Fruit fly (Drosophila melanogaster) whole organism, embryonic: Measurements from ENCODE around the gene Tpr2.

ENCODE experiments used
- Bgb ChIP-seq: fragments of 200-800 bp; sonication (Bioruptor generic); IDR thresholded peaks from 2 replicates; pipeline ENCODE4 v1.3.6; 2022; ENCODE audit warnings: missing biosample characterization, missing genetic modification characterization; ENCODE audit not compliant: partially characterized antibody
- CG12769 ChIP-seq: fragments of 200-800 bp; sonication (Bioruptor generic); optimal IDR thresholded peaks from 2 replicates; lab custom pipeline; 2019; ENCODE audit warnings: missing biosample characterization, mild to moderate bottlenecking, missing genetic modification characterization, moderate library complexity
- CG13287 ChIP-seq: fragments of 200-800 bp; sonication (Bioruptor generic); IDR thresholded peaks from 2 replicates; pipeline ENCODE4 v1.3.6; 2022; ENCODE audit warnings: missing biosample characterization, missing genetic modification characterization; ENCODE audit not compliant: partially characterized antibody
- CG13775 ChIP-seq: fragments of 200-800 bp; sonication (Bioruptor generic); optimal IDR thresholded peaks from 3 replicates; lab custom pipeline; 2017; ENCODE audit warnings: missing biosample characterization, mild to moderate bottlenecking, missing genetic modification characterization
- CG13894 ChIP-seq: fragments of 200-800 bp; sonication (Bioruptor generic); optimal IDR thresholded peaks from 3 replicates; lab custom pipeline; 2018; ENCODE audit warnings: missing biosample characterization, mild to moderate bottlenecking, missing genetic modification characterization, moderate library complexity
- CG14050 ChIP-seq: fragments of 200-800 bp; sonication (Bioruptor generic); IDR thresholded peaks from 3 replicates; pipeline ENCODE4 v1.3.6; 2022; ENCODE audit warnings: missing biosample characterization, missing genetic modification characterization
- CG15269 ChIP-seq: fragments of 200-800 bp; sonication (Bioruptor generic); optimal IDR thresholded peaks from 2 replicates; lab custom pipeline; 2018; ENCODE audit warnings: missing biosample characterization, mild to moderate bottlenecking, missing genetic modification characterization, moderate library complexity
- CG1602 ChIP-seq: fragments of 200-800 bp; sonication (Bioruptor generic); optimal IDR thresholded peaks from 3 replicates; lab custom pipeline; 2016; ENCODE audit warnings: missing biosample characterization, missing genetic modification characterization
- CG32532 ChIP-seq: fragments of 200-800 bp; sonication (Bioruptor generic); IDR thresholded peaks from 2 replicates; pipeline ENCODE4 v1.3.6; 2022; ENCODE audit warnings: missing biosample characterization, missing genetic modification characterization
- CG32772 ChIP-seq: fragments of 200-800 bp; sonication (Bioruptor generic); IDR thresholded peaks from 2 replicates; pipeline ENCODE4 v1.3.6; 2022; ENCODE audit warnings: missing biosample characterization, missing genetic modification characterization
- CG34376 ChIP-seq: fragments of 200-800 bp; sonication (Bioruptor generic); optimal IDR thresholded peaks from 2 replicates; lab custom pipeline; 2018; ENCODE audit warnings: missing biosample characterization, mild to moderate bottlenecking, missing genetic modification characterization
- CG3847 ChIP-seq: fragments of 200-800 bp; sonication (Bioruptor generic); IDR thresholded peaks from 2 replicates; pipeline ENCODE4 v1.3.6; 2022; ENCODE audit warnings: missing biosample characterization, missing genetic modification characterization
- CG4404 ChIP-seq: fragments of 200-800 bp; sonication (Bioruptor generic); IDR thresholded peaks from 2 replicates; pipeline ENCODE4 v1.3.6; 2022; ENCODE audit warnings: missing biosample characterization, missing genetic modification characterization
- CG6175 ChIP-seq: fragments of 200-800 bp; sonication (Bioruptor generic); IDR thresholded peaks from 3 replicates; pipeline ENCODE4 v1.3.6; 2022; ENCODE audit warnings: missing biosample characterization, missing genetic modification characterization
- CG6254 ChIP-seq: fragments of 200-800 bp; sonication (Bioruptor generic); optimal IDR thresholded peaks from 3 replicates; lab custom pipeline; 2017; ENCODE audit warnings: mild to moderate bottlenecking, missing biosample characterization, missing genetic modification reagents, missing genetic modification characterization
- CG6813 ChIP-seq: fragments of 200-800 bp; sonication (Bioruptor generic); optimal IDR thresholded peaks from 2 replicates; lab custom pipeline; 2017; ENCODE audit warnings: missing biosample characterization, missing genetic modification characterization, mild to moderate bottlenecking, moderate library complexity, missing genetic modification reagents
- CG8290 ChIP-seq, 3 experiments: fragments of 200-800 bp; sonication (Bioruptor generic); optimal IDR thresholded peaks; 2 replicates each; lab custom pipeline; 2016 to 2019; ENCODE audit warnings: missing biosample characterization in 3 of 3, missing genetic modification characterization in 3 of 3, mild to moderate bottlenecking in 2 of 3, moderate library complexity in 1 of 3
- Chrac-16 ChIP-seq: fragments of 200-800 bp; sonication (Bioruptor generic); optimal IDR thresholded peaks from 3 replicates; lab custom pipeline; 2016; ENCODE audit warnings: missing biosample characterization, missing genetic modification characterization
- Deaf1 ChIP-seq: fragments of 200-800 bp; optimal IDR thresholded peaks from 3 replicates; lab custom pipeline; 2019; ENCODE audit warnings: missing biosample characterization, mild to moderate bottlenecking, missing genetic modification characterization, moderate library complexity
- Dll ChIP-seq: fragments of 200-800 bp; sonication (Bioruptor generic); IDR thresholded peaks from 4 replicates; pipeline ENCODE4 v1.3.6; 2022; ENCODE audit warnings: missing biosample characterization, missing genetic modification characterization; ENCODE audit not compliant: partially characterized antibody
- Fer1 ChIP-seq: fragments of 200-800 bp; sonication (Bioruptor generic); optimal IDR thresholded peaks from 2 replicates; lab custom pipeline; 2017; ENCODE audit warnings: missing biosample characterization, mild to moderate bottlenecking, missing genetic modification characterization
- Hr3 ChIP-seq: fragments of 200-800 bp; sonication (Bioruptor generic); optimal IDR thresholded peaks from 3 replicates; lab custom pipeline; 2016; ENCODE audit warnings: missing biosample characterization, missing genetic modification characterization
- MTF-1 ChIP-seq: fragments of 200-800 bp; sonication (Bioruptor generic); optimal IDR thresholded peaks from 2 replicates; lab custom pipeline; 2018; ENCODE audit warnings: missing biosample characterization, mild to moderate bottlenecking, missing genetic modification characterization, borderline replicate concordance
- Mad ChIP-seq: fragments of 200-800 bp; sonication (Bioruptor generic); optimal IDR thresholded peaks from 2 replicates; lab custom pipeline; 2016; ENCODE audit warnings: missing biosample characterization, missing genetic modification characterization
- Med ChIP-seq: fragments of 200-800 bp; sonication (Bioruptor generic); peaks from one replicate; lab custom pipeline; 2016; ENCODE audit warnings: missing biosample characterization, missing genetic modification characterization, mild to moderate bottlenecking, inconsistent platforms, moderate library complexity
- NC2β ChIP-seq: fragments of 200-800 bp; sonication (Bioruptor generic); optimal IDR thresholded peaks from 2 replicates; lab custom pipeline; 2016; ENCODE audit warnings: missing biosample characterization, missing genetic modification characterization
- Taf1 ChIP-seq: fragments of 200-800 bp; sonication (Bioruptor generic); IDR thresholded peaks from 2 replicates; pipeline ENCODE4 v1.3.6; 2022; ENCODE audit warnings: missing biosample characterization, missing genetic modification characterization
- Tbp ChIP-seq: fragments of >200 bp; optimal IDR thresholded peaks from 2 replicates; lab custom pipeline; 2018; ENCODE audit warnings: missing biosample characterization, missing genetic modification characterization
- Trl ChIP-seq, 3 experiments: fragments of >200 bp in 2 of 3; fragments of 200-800 bp in 1 of 3; sonication (Bioruptor generic) in 1 of 3; optimal IDR thresholded peaks; 2 replicates in 1 of 3; 3 replicates in 2 of 3; lab custom pipeline; 2016 to 2017; ENCODE audit warnings: missing biosample characterization in 1 of 3, missing genetic modification characterization in 1 of 3
- chinmo ChIP-seq: fragments of 200-800 bp; sonication (Bioruptor generic); IDR thresholded peaks from 4 replicates; pipeline ENCODE4 v1.3.6; 2022; ENCODE audit warnings: missing biosample characterization, missing genetic modification characterization; ENCODE audit not compliant: partially characterized antibody
- croc ChIP-seq: fragments of 200-800 bp; sonication (Bioruptor generic); conservative IDR thresholded peaks from 3 replicates; pipeline ENCODE4 v1.3.6; 2022; ENCODE audit warnings: missing biosample characterization, missing genetic modification characterization
- crol ChIP-seq: fragments of 200-800 bp; sonication (Bioruptor generic); IDR thresholded peaks from 2 replicates; pipeline ENCODE4 v1.3.6; 2022; ENCODE audit warnings: missing biosample characterization, missing genetic modification characterization
- cwo ChIP-seq: fragments of 200-800 bp; sonication (Bioruptor generic); optimal IDR thresholded peaks from 3 replicates; lab custom pipeline; 2017; ENCODE audit warnings: missing biosample characterization, missing genetic modification characterization, mild to moderate bottlenecking, moderate library complexity, missing genetic modification reagents
- dati ChIP-seq: fragments of 200-800 bp; sonication (Bioruptor generic); IDR thresholded peaks from 2 replicates; pipeline ENCODE4 v1.3.6; 2022; ENCODE audit warnings: missing biosample characterization, missing genetic modification characterization
- dpn ChIP-seq, 2 experiments: fragments of 200-800 bp; sonication (Bioruptor generic); optimal IDR thresholded peaks; 3 replicates each; lab custom pipeline; 2016; ENCODE audit warnings: missing biosample characterization in 2 of 2, missing genetic modification characterization in 2 of 2
- fd3F ChIP-seq: fragments of 200-800 bp; sonication (Bioruptor generic); optimal IDR thresholded peaks from 2 replicates; lab custom pipeline; 2018; ENCODE audit warnings: missing biosample characterization, mild to moderate bottlenecking, missing genetic modification characterization, moderate library complexity
- gsb ChIP-seq: fragments of 200-800 bp; sonication (Bioruptor generic); IDR thresholded peaks from 2 replicates; pipeline ENCODE4 v1.3.6; 2022; ENCODE audit warnings: missing biosample characterization, missing genetic modification characterization
- lab ChIP-seq: fragments of 200-800 bp; sonication (Bioruptor generic); optimal IDR thresholded peaks from 3 replicates; lab custom pipeline; 2017; ENCODE audit warnings: missing biosample characterization, missing genetic modification characterization, mild to moderate bottlenecking, moderate library complexity, missing genetic modification reagents
- salm ChIP-seq: fragments of 200-800 bp; sonication (Bioruptor generic); optimal IDR thresholded peaks from 2 replicates; lab custom pipeline; 2018; ENCODE audit warnings: missing biosample characterization, mild to moderate bottlenecking, missing genetic modification characterization
- sens-2 ChIP-seq: fragments of 200-800 bp; sonication (Bioruptor generic); IDR thresholded peaks from 2 replicates; pipeline ENCODE4 v1.3.6; 2022; ENCODE audit warnings: missing biosample characterization, missing genetic modification characterization
- seq ChIP-seq: fragments of 200-800 bp; sonication (Bioruptor generic); IDR thresholded peaks from 2 replicates; pipeline ENCODE4 v1.3.6; 2022; ENCODE audit warnings: missing biosample characterization, missing genetic modification characterization
- so ChIP-seq: fragments of 200-800 bp; sonication (Bioruptor generic); IDR thresholded peaks from 3 replicates; pipeline ENCODE4 v1.3.6; 2022; ENCODE audit warnings: missing biosample characterization, missing genetic modification characterization
- sug ChIP-seq: fragments of 200-800 bp; optimal IDR thresholded peaks from 2 replicates; lab custom pipeline; 2019; ENCODE audit warnings: missing biosample characterization, mild to moderate bottlenecking, missing genetic modification characterization, moderate library complexity
- tgo ChIP-seq: fragments of 200-800 bp; sonication (Bioruptor generic); IDR thresholded peaks from 3 replicates; pipeline ENCODE4 v1.3.6; 2022; ENCODE audit warnings: missing biosample characterization, missing genetic modification characterization
- unpg ChIP-seq: fragments of 200-800 bp; sonication (Bioruptor generic); optimal IDR thresholded peaks from 3 replicates; lab custom pipeline; 2018; ENCODE audit warnings: missing biosample characterization, mild to moderate bottlenecking, missing genetic modification characterization, moderate library complexity
- wek ChIP-seq: fragments of 200-800 bp; sonication (Bioruptor generic); optimal IDR thresholded peaks from 3 replicates; lab custom pipeline; 2018; ENCODE audit warnings: missing biosample characterization, mild to moderate bottlenecking, missing genetic modification characterization, moderate library complexity

Gene Tpr2

DNA sequence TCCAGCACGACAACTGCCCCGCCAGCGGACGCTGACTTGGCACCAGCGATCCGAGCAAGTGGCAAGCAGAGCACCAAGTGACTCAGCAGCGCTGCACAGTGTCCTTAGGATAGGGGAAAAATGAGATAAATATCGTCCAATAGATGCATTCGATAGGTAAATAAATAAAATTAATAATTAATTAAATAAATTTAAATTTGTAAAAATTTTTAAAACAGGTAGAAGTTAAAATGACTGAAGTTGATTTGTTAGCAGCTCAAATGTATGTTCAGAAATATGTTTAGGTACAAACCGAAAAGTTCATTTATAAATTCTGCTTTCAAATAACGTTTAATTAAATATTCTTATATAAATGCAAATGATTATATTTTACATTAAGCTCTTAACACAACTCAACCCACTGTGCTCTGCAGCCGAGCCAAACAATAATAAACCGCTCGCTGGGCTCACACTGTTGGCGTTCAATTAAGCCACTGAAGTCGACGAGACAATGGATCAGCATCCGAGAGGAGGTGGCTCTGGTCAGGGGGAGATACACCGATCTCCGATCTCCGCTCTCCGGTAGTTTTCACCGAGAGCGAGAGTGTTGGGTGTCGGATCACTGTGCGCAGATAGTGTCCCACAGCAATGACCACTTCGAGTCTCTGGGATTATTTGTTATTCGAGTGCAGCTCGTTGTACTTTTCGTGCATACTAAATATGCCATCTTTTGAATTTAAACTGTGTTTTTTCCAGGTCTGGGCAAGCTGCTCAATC is 42.7 kb upstream of the Tpr2 start, which contains the start of gene CG5888 (continued):
- TF ChIP-seq fd3F, result peak; percentile 2
- TF ChIP-seq Chrac-16 (GFP tag; lab: Kevin White, UChicago), result peak; percentile 51
- peak; percentile 69 for TF ChIP-seq croc (GFP tag; lab: Robert Waterston, UW)
- TF ChIP-seq Hr3 (GFP tag; lab: Kevin White, UChicago), result peak; percentile 77
- peak; percentile 83 for TF ChIP-seq seq (GFP tag; lab: Robert Waterston, UW)
- TF ChIP-seq Dll (GFP tag; lab: Robert Waterston, UW), result 0 out of 4 replicates have a peak, but pooled peaks have one; percentile 30
- TF ChIP-seq Mad (GFP tag; lab: Kevin White, UChicago), result no peak
- TF ChIP-seq dpn (GFP tag; optimal IDR thresholded peaks at IDR 0.05; lab: Kevin White, UChicago), result peak in 1 of 2 experiments; percentile 62
- peak; percentile 4 for TF ChIP-seq Fer1
- peak; percentile 65 for TF ChIP-seq CG3847 (GFP tag; lab: Robert Waterston, UW)
- TF ChIP-seq tgo (GFP tag; lab: Robert Waterston, UW), result peak; percentile 81
- peak; percentile 74; the same call in 2 of the 3 replicates for TF ChIP-seq so (GFP tag; lab: Robert Waterston, UW)
- TF ChIP-seq CG6254 (GFP tag; lab: Kevin White, UChicago), result peak; percentile 51
- peak; percentile 59 for TF ChIP-seq CG32772
- peak; percentile 51 for TF ChIP-seq salm
- TF ChIP-seq CG14050 (GFP tag; lab: Robert Waterston, UW), result peak; percentile 46
- TF ChIP-seq sens-2 (GFP tag; lab: Robert Waterston, UW), result peak; percentile 45; the same call in 1 of the 2 replicates
- TF ChIP-seq gsb (GFP tag; lab: Robert Waterston, UW), result peak; percentile 51; the same call in 1 of the 2 replicates
- peak; percentile 54; the same call in 1 of the 2 replicates for TF ChIP-seq CG32532 (GFP tag; lab: Robert Waterston, UW)
- TF ChIP-seq unpg (GFP tag; lab: Kevin White, UChicago), result peak; percentile 72
- TF ChIP-seq CG6175 (GFP tag; lab: Robert Waterston, UW), result peak; percentile 65; the same call in 2 of the 3 replicates
- TF ChIP-seq CG4404 (GFP tag; lab: Robert Waterston, UW), result peak; percentile 75

DNA sequence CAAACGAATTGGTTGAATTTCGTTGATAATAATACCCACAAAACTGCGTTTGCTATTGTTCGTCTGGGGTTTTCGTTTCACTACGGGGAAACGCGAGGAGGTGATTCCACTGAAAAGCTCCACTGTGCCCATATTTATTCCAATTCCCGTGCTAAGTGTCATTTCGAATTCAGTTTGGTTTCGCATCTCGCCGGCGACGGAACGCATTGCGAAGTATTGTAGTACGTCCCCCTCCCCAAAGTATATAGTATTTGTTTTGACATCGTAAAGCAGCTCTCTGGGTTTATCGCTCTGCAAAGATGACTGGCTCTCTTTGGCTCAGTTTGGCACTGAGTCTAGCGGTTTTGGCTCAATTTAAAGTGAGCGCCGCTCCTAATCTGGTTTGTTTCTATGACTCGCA is 40.4 kb upstream of the Tpr2 start, which contains the start of gene Idgf3:
Gene Idgf3 (plus strand): TSS at position 17 of the 400 bp plus-strand sequence.
- TF ChIP-seq sug (tag; lab: Kevin White, UChicago), result peak; percentile 56
- TF ChIP-seq Taf1 (GFP tag; lab: Robert Waterston, UW), result 0 out of 2 replicates have a peak, but pooled peaks have one; percentile 27
- peak; percentile 33; the same call in 1 of the 2 replicates for TF ChIP-seq CG13287 (GFP tag; lab: Robert Waterston, UW)
- peak; percentile 35 for TF ChIP-seq CG15269 (tag; lab: Kevin White, UChicago)
- TF ChIP-seq CG8290 (GFP tag; optimal IDR thresholded peaks at IDR 0.05; lab: Kevin White, UChicago), result no peak
- TF ChIP-seq CG8290 (tag; optimal IDR thresholded peaks at IDR 0.05; lab: Kevin White, UChicago), result peak in 1 of 2 experiments; percentile 33
- TF ChIP-seq CG1602, result no peak
- TF ChIP-seq Deaf1 (tag; lab: Kevin White, UChicago), result peak; percentile 54
- TF ChIP-seq MTF-1 (GFP tag; lab: Kevin White, UChicago), result no peak
- no peak; the same call in 1 of the 2 replicates for TF ChIP-seq CG32532 (GFP tag; lab: Robert Waterston, UW)
- TF ChIP-seq wek, result no peak
- no peak for TF ChIP-seq dati
- TF ChIP-seq Bgb (GFP tag; lab: Robert Waterston, UW), result 0 out of 2 replicates have a peak, but pooled peaks have one; percentile 33
- TF ChIP-seq Med (GFP tag; lab: Kevin White, UChicago), result peak; percentile 58
- peak; percentile 10 for TF ChIP-seq cwo (GFP tag; lab: Kevin White, UChicago)
- peak; percentile 15 for TF ChIP-seq CG6813 (GFP tag; lab: Kevin White, UChicago)
- TF ChIP-seq chinmo (GFP tag; lab: Robert Waterston, UW), result peak; percentile 93
- no peak for TF ChIP-seq Tbp (GFP tag; lab: Kevin White, UChicago)
- TF ChIP-seq CG34376 (GFP tag; lab: Kevin White, UChicago), result peak; percentile 90
- peak; percentile 9 for TF ChIP-seq lab (GFP tag; lab: Kevin White, UChicago)
- TF ChIP-seq NC2β (GFP tag; lab: Kevin White, UChicago), result no peak
- peak; percentile 38 for TF ChIP-seq CG12769
- TF ChIP-seq Trl (optimal IDR thresholded peaks at IDR 0.05; lab: Kevin White, UChicago), result peak; percentile 24 to 71
- TF ChIP-seq Trl (GFP tag; optimal IDR thresholded peaks at IDR 0.05; lab: Kevin White, UChicago), result no peak
- TF ChIP-seq CG13775 (GFP tag; lab: Kevin White, UChicago), result no peak
- peak; percentile 50 for TF ChIP-seq crol (GFP tag; lab: Robert Waterston, UW)
- peak; percentile 37 for TF ChIP-seq CG13894 (tag; lab: Kevin White, UChicago)
